Fruit fly (Drosophila melanogaster): ENCODE data around the gene CG4669.

The CG4669 gene

dm6 chr3L:5278864-5279263 is 44.6 kb downstream of the CG4669 start (continued):
- TF ChIP-seq aop (GFP tag; IDR thresholded peaks at IDR 0.05) (no peak), Atf6 (GFP tag; IDR thresholded peaks at IDR 0.05) (no peak), Blimp-1 (GFP tag; optimal IDR thresholded peaks at IDR 0.05) (peak; percentile 11), fd102C (GFP tag; optimal IDR thresholded peaks at IDR 0.05) (no peak), CG32772 (GFP tag; IDR thresholded peaks at IDR 0.05) (no peak), CG6272 (GFP tag; IDR thresholded peaks at IDR 0.05) (no peak), Oaz (GFP tag; IDR thresholded peaks at IDR 0.05) (no peak), mirr (GFP tag; optimal IDR thresholded peaks at IDR 0.05) (no peak), CG5180 (GFP tag; optimal IDR thresholded peaks at IDR 0.05) (no peak), ci (GFP tag; IDR thresholded peaks at IDR 0.05) (no peak), Dbx (GFP tag; IDR thresholded peaks at IDR 0.05) (no peak), CG10654 (GFP tag; optimal IDR thresholded peaks at IDR 0.05) (no peak), pzg (GFP tag; optimal IDR thresholded peaks at IDR 0.05) (no peak), Hr51 (GFP tag; optimal IDR thresholded peaks at IDR 0.05) (peak in 1 of 2 experiments; percentile 3), Ptx1 (GFP tag; IDR thresholded peaks at IDR 0.05) (peak; percentile 31; the same call in 1 of the 2 replicates), lab (GFP tag; optimal IDR thresholded peaks at IDR 0.05) (peak; percentile 69), kni (GFP tag; optimal IDR thresholded peaks at IDR 0.05) (no peak), Asciz (GFP tag; optimal IDR thresholded peaks at IDR 0.05) (no peak), zen (tag; optimal IDR thresholded peaks at IDR 0.05) (no peak), D19A (tag; optimal IDR thresholded peaks at IDR 0.05) (peak; percentile 2), CG17359 (tag; optimal IDR thresholded peaks at IDR 0.05) (peak; percentile 22), disco-r (GFP tag; optimal IDR thresholded peaks at IDR 0.05) (no peak), CG34422 (GFP tag; IDR thresholded peaks at IDR 0.05) (no peak), p53 (GFP tag; optimal IDR thresholded peaks at IDR 0.05) (no peak), CG6854 (GFP tag; optimal IDR thresholded peaks at IDR 0.05) (no peak), crol (GFP tag; IDR thresholded peaks at IDR 0.05) (no peak), scrt (GFP tag; optimal IDR thresholded peaks at IDR 0.05) (no peak), Doc3 (GFP tag; IDR thresholded peaks at IDR 0.05; ENCODE audit: partially characterized antibody) (no peak), CG2712 (tag; optimal IDR thresholded peaks at IDR 0.05) (peak; percentile 24), NfI (GFP tag; optimal IDR thresholded peaks at IDR 0.05) (no peak), sr (GFP tag; IDR thresholded peaks at IDR 0.05) (no peak), CG30431 (GFP tag; optimal IDR thresholded peaks at IDR 0.05) (no peak), repo (GFP tag; optimal IDR thresholded peaks at IDR 0.05) (no peak), Xrp1 (GFP tag; IDR thresholded peaks at IDR 0.05) (peak; percentile 36; the same call in 1 of the 2 replicates), CG18764 (GFP tag; optimal IDR thresholded peaks at IDR 0.05) (no peak), trem (tag; optimal IDR thresholded peaks at IDR 0.05) (no peak), CG2202 (tag; optimal IDR thresholded peaks at IDR 0.05) (no peak), z (GFP tag; IDR thresholded peaks at IDR 0.05) (no peak)

dm6 chr3L:5279998-5280610 is 45.8 kb downstream of the CG4669 start:
- no peak for TF ChIP-seq stwl (tag; optimal IDR thresholded peaks at IDR 0.05)
- TF ChIP-seq CG17829 (tag; optimal IDR thresholded peaks at IDR 0.05), result peak; percentile 25
- TF ChIP-seq bsh (GFP tag; optimal IDR thresholded peaks at IDR 0.05), result peak in 1 of 2 experiments; percentile 46
- TF ChIP-seq sug (tag; optimal IDR thresholded peaks at IDR 0.05), result no peak
- TF ChIP-seq Hsf (GFP tag; optimal IDR thresholded peaks at IDR 0.05), result no peak
- TF ChIP-seq CG12391 (tag; optimal IDR thresholded peaks at IDR 0.05), result peak; percentile 38
- TF ChIP-seq dmrt11E (tag; optimal IDR thresholded peaks at IDR 0.05), result no peak
- no peak for TF ChIP-seq CG7987 (GFP tag; optimal IDR thresholded peaks at IDR 0.05)
- no peak for TF ChIP-seq CG14667 (GFP tag; IDR thresholded peaks at IDR 0.05)
- TF ChIP-seq CG18011 (GFP tag; optimal IDR thresholded peaks at IDR 0.05), result no peak
- TF ChIP-seq dm (GFP tag; optimal IDR thresholded peaks at IDR 0.05), result no peak
- peak; percentile 69 for TF ChIP-seq Sox102F (GFP tag; optimal IDR thresholded peaks at IDR 0.05)
- TF ChIP-seq Dek (tag; optimal IDR thresholded peaks at IDR 0.05), result no peak
- peak; percentile 71 for TF ChIP-seq CG18599 (GFP tag; optimal IDR thresholded peaks at IDR 0.05)

All from whole organism, embryonic.